Worm (Caenorhabditis elegans): ENCODE measurements around the gene ZC15.1.

DNA sequence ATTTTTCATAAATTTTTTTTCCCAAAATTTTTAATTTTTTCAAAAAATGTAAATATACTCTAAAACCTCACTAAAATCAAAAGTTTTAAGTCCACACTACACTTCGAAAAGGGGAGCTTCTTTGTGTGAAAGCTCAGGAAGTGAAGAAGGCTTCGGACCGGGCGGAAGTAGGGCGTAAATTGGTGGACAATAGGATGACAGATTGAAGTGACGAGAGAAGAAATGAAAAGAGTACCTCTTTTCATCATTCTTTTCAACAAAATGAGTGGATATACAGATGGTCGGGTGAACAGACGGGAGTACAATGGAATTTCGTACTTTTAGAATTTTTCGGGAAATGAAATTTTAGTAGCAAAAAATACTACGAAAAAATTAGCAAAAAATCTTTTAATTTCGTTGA, 33.0 kb downstream of the ZC15.1 start:
- no peak for TF ChIP-seq snpc-4 (tag; optimal IDR thresholded peaks at IDR 0.05)
- TF ChIP-seq ceh-83 (GFP tag; optimal IDR thresholded peaks at IDR 0.05), result no peak
- no peak for TF ChIP-seq unc-62 (GFP tag; optimal IDR thresholded peaks at IDR 0.05)
- no peak for TF ChIP-seq unc-39 (tag; optimal IDR thresholded peaks at IDR 0.05)
- TF ChIP-seq bed-3 (GFP tag; optimal IDR thresholded peaks at IDR 0.05), result no peak
- TF ChIP-seq lin-13 (tag; optimal IDR thresholded peaks at IDR 0.05), result no peak
- no peak for TF ChIP-seq mep-1 (tag; optimal IDR thresholded peaks at IDR 0.05)
- TF ChIP-seq nhr-76 (tag; optimal IDR thresholded peaks at IDR 0.05), result no peak
- no peak for TF ChIP-seq mab-5 (tag; optimal IDR thresholded peaks at IDR 0.05)
- no peak for TF ChIP-seq nhr-12 (tag; optimal IDR thresholded peaks at IDR 0.05)
- no peak for TF ChIP-seq unc-120 (tag; optimal IDR thresholded peaks at IDR 0.05; ENCODE audit: poor library complexity, severe bottlenecking)
- no peak for TF ChIP-seq ztf-11 (tag; optimal IDR thresholded peaks at IDR 0.05)
- no peak for TF ChIP-seq ceh-39 (tag; optimal IDR thresholded peaks at IDR 0.05)
- no peak for TF ChIP-seq lsy-2 (tag; optimal IDR thresholded peaks at IDR 0.05)

Measured in whole organism, mixed stage, embryonic.